Worm (Caenorhabditis elegans): ENCODE data around the gene Y47D3A.14.

Gene Y47D3A.14

DNA sequence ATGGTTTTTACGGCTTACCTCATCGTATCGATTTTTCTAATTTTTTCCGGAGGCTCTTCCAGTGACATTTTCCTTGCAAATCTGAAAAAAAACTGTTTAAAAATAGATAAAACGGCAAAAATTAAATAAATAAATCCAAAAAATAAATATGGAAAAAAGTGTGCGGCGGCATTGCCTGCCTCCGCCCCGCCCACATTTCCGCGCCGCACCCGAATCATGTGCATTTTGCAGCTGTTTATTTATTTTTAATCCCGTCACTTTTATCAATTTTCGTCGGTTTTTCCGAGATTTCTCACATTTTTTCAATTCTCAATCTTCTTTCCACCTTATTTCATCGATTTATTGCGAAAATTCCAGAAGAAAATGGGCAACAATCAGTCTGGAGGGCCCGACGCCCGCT, at the start of gene Y47D3A.14, which contains the start of gene aakb-2 (continued):
- TF ChIP-seq nhr-11 (tag; optimal IDR thresholded peaks at IDR 0.05) (no peak), lim-6 (tag; optimal IDR thresholded peaks at IDR 0.05) (no peak), unc-55 (GFP tag; optimal IDR thresholded peaks at IDR 0.05) (no peak), pros-1 (tag; optimal IDR thresholded peaks at IDR 0.05) (no peak), F13H6.1 (tag; optimal IDR thresholded peaks at IDR 0.05) (no peak), ceh-2 (tag; optimal IDR thresholded peaks at IDR 0.05) (peak; percentile 31), lin-11 (tag; optimal IDR thresholded peaks at IDR 0.05) (peak; percentile 16), ama-1 (optimal IDR thresholded peaks at IDR 0.05) (no peak), rnt-1 (tag; optimal IDR thresholded peaks at IDR 0.05) (peak; percentile 19), C38D4.7 (GFP tag; optimal IDR thresholded peaks at IDR 0.05) (peak; percentile 44), tbx-7 (tag; optimal IDR thresholded peaks at IDR 0.05) (no peak), ceh-45 (GFP tag; IDR thresholded peaks at IDR 0.05) (no peak), ceh-30 (tag; optimal IDR thresholded peaks at IDR 0.05) (no peak), ets-4 (tag; optimal IDR thresholded peaks at IDR 0.05) (peak; percentile 29), C08G9.2 (tag; optimal IDR thresholded peaks at IDR 0.05) (no peak), pqm-1 (tag; optimal IDR thresholded peaks at IDR 0.05) (no peak)

DNA sequence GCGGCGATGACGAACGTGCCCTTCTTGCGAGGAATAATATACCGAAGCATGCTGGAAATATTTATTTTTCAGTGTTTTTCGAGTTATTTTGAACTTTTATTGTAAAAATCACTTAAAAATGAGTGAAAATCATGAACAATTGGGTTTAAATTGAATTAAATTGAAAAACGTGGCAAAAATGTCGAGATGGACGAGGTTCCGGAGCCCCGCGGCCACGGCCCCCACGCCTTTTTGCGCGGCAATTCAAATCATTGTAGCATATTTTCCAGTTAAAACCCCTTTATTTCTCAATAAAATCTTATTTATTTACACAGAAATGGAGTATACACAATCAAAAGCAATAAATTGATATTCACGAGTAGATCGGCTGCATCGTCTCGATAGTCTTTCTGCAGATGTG, 49.4 kb upstream of the Y47D3A.14 start:
- TF ChIP-seq ceh-14 (tag; optimal IDR thresholded peaks at IDR 0.05) (peak; percentile 43), unc-42 (tag; optimal IDR thresholded peaks at IDR 0.05) (peak; percentile 71), hlh-8 (tag; optimal IDR thresholded peaks at IDR 0.05) (peak; percentile 34), zip-5 (tag; optimal IDR thresholded peaks at IDR 0.05) (peak; percentile 51), syd-9 (tag; optimal IDR thresholded peaks at IDR 0.05) (no peak), che-1 (tag; optimal IDR thresholded peaks at IDR 0.05) (no peak), pat-9 (tag; optimal IDR thresholded peaks at IDR 0.05) (no peak), ceh-2 (tag; optimal IDR thresholded peaks at IDR 0.05) (peak; percentile 77), sox-4 (tag; optimal IDR thresholded peaks at IDR 0.05) (no peak), ets-4 (tag; optimal IDR thresholded peaks at IDR 0.05) (peak; percentile 67), elt-2 (tag; optimal IDR thresholded peaks at IDR 0.05) (peak; percentile 11), lin-11 (tag; optimal IDR thresholded peaks at IDR 0.05) (no peak), gmeb-2 (tag; optimal IDR thresholded peaks at IDR 0.05) (no peak), tbx-7 (tag; optimal IDR thresholded peaks at IDR 0.05) (peak; percentile 61), ahr-1 (tag; optimal IDR thresholded peaks at IDR 0.05) (no peak), unc-86 (tag; optimal IDR thresholded peaks at IDR 0.05) (no peak), npax-4 (tag; optimal IDR thresholded peaks at IDR 0.05) (no peak), fax-1 (tag; optimal IDR thresholded peaks at IDR 0.05) (peak; percentile 14), mec-3 (tag; optimal IDR thresholded peaks at IDR 0.05; ENCODE audit: borderline replicate concordance) (peak; percentile 68), ceh-31 (tag; optimal IDR thresholded peaks at IDR 0.05) (peak; percentile 84), tbx-2 (tag; optimal IDR thresholded peaks at IDR 0.05) (peak; percentile 71), K02D7.2 (tag; optimal IDR thresholded peaks at IDR 0.05) (no peak), C08G9.2 (tag; optimal IDR thresholded peaks at IDR 0.05) (peak; percentile 84)

DNA sequence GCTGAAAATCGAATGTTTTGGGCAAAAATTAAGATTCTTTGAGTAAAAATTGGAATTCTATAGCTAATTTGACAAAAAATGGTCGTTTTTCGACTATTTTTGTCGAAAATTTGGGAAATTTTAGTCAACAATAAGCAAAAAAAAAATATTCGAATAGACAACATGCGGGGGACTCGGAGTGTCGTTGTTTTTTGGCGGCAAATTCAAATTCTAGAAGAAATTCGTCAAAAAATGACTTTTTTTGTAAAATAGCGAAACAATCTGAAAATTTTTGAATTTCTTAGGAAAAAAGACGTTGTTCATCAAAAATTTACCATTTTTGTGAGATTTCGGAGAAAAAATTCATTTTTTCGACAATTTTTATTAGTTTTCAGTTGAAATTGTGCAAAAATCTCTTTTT, 47.0 kb upstream of the Y47D3A.14 start:
- no peak for TF ChIP-seq ceh-6 (GFP tag; optimal IDR thresholded peaks at IDR 0.05)
- TF ChIP-seq nhr-11 (tag; optimal IDR thresholded peaks at IDR 0.05) = no peak
- no peak for TF ChIP-seq ama-1 (optimal IDR thresholded peaks at IDR 0.05)
- no peak for TF ChIP-seq ceh-14 (tag; optimal IDR thresholded peaks at IDR 0.05)
- TF ChIP-seq syd-9 (tag; optimal IDR thresholded peaks at IDR 0.05) = no peak
- no peak for TF ChIP-seq zip-5 (tag; optimal IDR thresholded peaks at IDR 0.05)
- no peak for TF ChIP-seq sox-4 (tag; optimal IDR thresholded peaks at IDR 0.05)
- no peak for TF ChIP-seq pha-2 (tag; optimal IDR thresholded peaks at IDR 0.05)
- TF ChIP-seq C38D4.7 (GFP tag; optimal IDR thresholded peaks at IDR 0.05) = no peak
- no peak for TF ChIP-seq ceh-19 (GFP tag; optimal IDR thresholded peaks at IDR 0.05)
- no peak for TF ChIP-seq hlh-6 (tag; optimal IDR thresholded peaks at IDR 0.05)
- TF ChIP-seq elt-4 (tag; optimal IDR thresholded peaks at IDR 0.05) = no peak
- no peak for TF ChIP-seq ahr-1 (tag; optimal IDR thresholded peaks at IDR 0.05)
- TF ChIP-seq ceh-18 (tag; optimal IDR thresholded peaks at IDR 0.05) = no peak
- no peak for TF ChIP-seq unc-86 (tag; optimal IDR thresholded peaks at IDR 0.05)
- TF ChIP-seq T23F11.4 (GFP tag; optimal IDR thresholded peaks at IDR 0.05) = no peak
- no peak for TF ChIP-seq elt-2 (tag; optimal IDR thresholded peaks at IDR 0.05)
- TF ChIP-seq K09A11.1 (tag; optimal IDR thresholded peaks at IDR 0.05; ENCODE audit: insufficient read depth) = no peak
- no peak for TF ChIP-seq dmd-4 (tag; optimal IDR thresholded peaks at IDR 0.05; ENCODE audit: borderline replicate concordance)
